Fruit fly (Drosophila melanogaster): ENCODE results near the gene CG9588.

CG9588 gene

DNA sequence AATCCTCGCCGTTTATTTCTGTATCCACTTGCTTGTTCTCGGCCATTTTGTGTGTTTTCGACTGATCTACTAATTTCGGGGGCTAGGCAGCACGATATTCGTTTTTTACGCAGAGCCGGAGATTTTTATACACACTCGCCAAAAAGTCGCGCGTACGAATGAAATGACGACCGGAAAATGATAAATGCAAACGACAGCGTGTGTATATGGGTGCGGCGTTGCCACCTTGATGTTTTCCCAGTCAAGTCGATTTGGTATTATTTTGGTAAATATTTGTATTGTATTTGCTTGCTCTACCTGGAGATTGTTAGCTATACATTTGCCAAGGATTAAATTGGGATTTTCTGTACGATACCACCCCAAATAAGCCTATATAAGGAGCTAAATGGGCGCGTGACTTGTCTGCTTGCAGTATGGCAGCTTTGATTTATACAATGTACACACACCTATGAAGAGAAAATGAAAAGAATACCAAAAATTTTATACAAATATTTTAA is 30.6 kb downstream of the CG9588 start, which contains the start of gene sqd (continued):
- TF ChIP-seq CG31441 (GFP tag; IDR thresholded peaks at IDR 0.05) (peak; percentile 36), gro (GFP tag; optimal IDR thresholded peaks at IDR 0.05) (peak; percentile 49), Side (GFP tag; optimal IDR thresholded peaks at IDR 0.05) (peak; percentile 17), CG4820 (GFP tag; optimal IDR thresholded peaks at IDR 0.05) (peak; percentile 22), CG18764 (GFP tag; optimal IDR thresholded peaks at IDR 0.05) (peak; percentile 19), Spps (tag; optimal IDR thresholded peaks at IDR 0.05) (no peak), Med (GFP tag) (peak; percentile 95), ab (GFP tag; optimal IDR thresholded peaks at IDR 0.05) (no peak), danr (GFP tag; IDR thresholded peaks at IDR 0.05) (no peak), NfI (GFP tag; optimal IDR thresholded peaks at IDR 0.05) (peak; percentile 59), E2f2 (GFP tag; IDR thresholded peaks at IDR 0.05) (peak; percentile 45), gcm2 (GFP tag; optimal IDR thresholded peaks at IDR 0.05) (no peak), nmo (GFP tag; optimal IDR thresholded peaks at IDR 0.05) (peak; percentile 52), ara (GFP tag; IDR thresholded peaks at IDR 0.05) (peak; percentile 43; the same call in 1 of the 2 replicates), Elba2 (GFP tag; optimal IDR thresholded peaks at IDR 0.05) (no peak), Ets65A (GFP tag) (peak; percentile 90), scrt (GFP tag; optimal IDR thresholded peaks at IDR 0.05) (peak; percentile 54), CG30431 (GFP tag; optimal IDR thresholded peaks at IDR 0.05) (no peak), Rfx (GFP tag; IDR thresholded peaks at IDR 0.05) (peak; percentile 63; the same call in 1 of the 2 replicates), Sin3A (optimal IDR thresholded peaks at IDR 0.05) (peak; percentile 25), CG3281 (GFP tag; optimal IDR thresholded peaks at IDR 0.05) (peak; percentile 72), stwl (tag; optimal IDR thresholded peaks at IDR 0.05) (peak; percentile 70), CG12219 (GFP tag; optimal IDR thresholded peaks at IDR 0.05) (peak; percentile 43), lab (GFP tag; optimal IDR thresholded peaks at IDR 0.05) (peak; percentile 73), CG17385 (GFP tag; optimal IDR thresholded peaks at IDR 0.05) (peak; percentile 43), zfh1 (GFP tag; IDR thresholded peaks at IDR 0.05) (peak; percentile 36; the same call in 1 of the 3 replicates), CG17359 (tag; optimal IDR thresholded peaks at IDR 0.05) (peak; percentile 53), jing (GFP tag; optimal IDR thresholded peaks at IDR 0.05) (no peak), abd-A (tag; optimal IDR thresholded peaks at IDR 0.05) (no peak), CG1792 (GFP tag; optimal IDR thresholded peaks at IDR 0.05) (no peak), Rx (GFP tag; IDR thresholded peaks at IDR 0.05) (no peak), CG18599 (GFP tag; optimal IDR thresholded peaks at IDR 0.05) (peak; percentile 62), Ets97D (GFP tag; optimal IDR thresholded peaks at IDR 0.05) (peak; percentile 93), CG13894 (tag; optimal IDR thresholded peaks at IDR 0.05) (no peak), nom (GFP tag; optimal IDR thresholded peaks at IDR 0.05) (peak; percentile 30), CG3838 (GFP tag; optimal IDR thresholded peaks at IDR 0.05) (no peak), Trl (optimal IDR thresholded peaks at IDR 0.05) (no peak), Trl (GFP tag; optimal IDR thresholded peaks at IDR 0.05) (peak; percentile 9), sug (tag; optimal IDR thresholded peaks at IDR 0.05) (no peak), en (GFP tag; optimal IDR thresholded peaks at IDR 0.05) (peak; percentile 12), MESR4 (GFP tag; optimal IDR thresholded peaks at IDR 0.05) (peak; percentile 89), toy (GFP tag; IDR thresholded peaks at IDR 0.05) (no peak), pan (optimal IDR thresholded peaks at IDR 0.05) (no peak), pan (GFP tag; optimal IDR thresholded peaks at IDR 0.05 in 1 of 2, IDR thresholded peaks at IDR 0.05 in 1 of 2) (peak in 1 of 2 experiments; percentile 14), CG2116 (GFP tag; optimal IDR thresholded peaks at IDR 0.05) (peak; percentile 68), CG9876 (GFP tag; optimal IDR thresholded peaks at IDR 0.05) (peak; percentile 51), croc (GFP tag; conservative IDR thresholded peaks at IDR 0.05) (no peak), CG7357 (GFP tag; IDR thresholded peaks at IDR 0.05) (peak; percentile 75), CG1603 (tag; optimal IDR thresholded peaks at IDR 0.05) (peak; percentile 83), crol (GFP tag; IDR thresholded peaks at IDR 0.05) (no peak)
